Worm (Caenorhabditis elegans): Measurements from ENCODE around the gene F02H6.3.

F02H6.3 gene

DNA sequence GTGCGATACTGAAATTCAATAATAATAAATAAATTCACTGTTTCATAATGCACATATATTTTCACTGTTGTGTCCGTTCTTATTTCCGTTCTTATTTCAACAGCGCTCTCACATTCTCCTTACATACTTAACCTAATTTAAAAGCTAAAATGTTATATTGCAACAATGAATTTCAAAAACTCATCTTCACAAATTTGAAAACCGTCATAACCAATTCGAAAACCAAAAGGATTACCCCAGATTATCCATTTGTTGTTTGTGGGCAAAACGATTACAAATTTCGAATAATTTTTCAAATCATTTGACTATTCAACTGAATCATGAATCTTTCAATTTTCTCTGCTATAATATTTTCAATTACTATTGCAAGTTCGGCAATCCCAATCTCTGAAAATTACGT, 31.0 kb upstream of the F02H6.3 start, which contains the start of gene R05A10.4:
Gene R05A10.4 (plus strand): TSS at position 301 of the 400 bp plus-strand sequence.
- no peak for TF ChIP-seq unc-98 (GFP tag; IDR thresholded peaks at IDR 0.05)
- no peak for TF ChIP-seq ceh-8 (GFP tag; optimal IDR thresholded peaks at IDR 0.05)
- no peak for TF ChIP-seq ceh-90 (tag; optimal IDR thresholded peaks at IDR 0.05)
- no peak for TF ChIP-seq hpl-2 (GFP tag; optimal IDR thresholded peaks at IDR 0.05)
- TF ChIP-seq unc-130 (tag; optimal IDR thresholded peaks at IDR 0.05): no peak
- no peak for TF ChIP-seq jun-1 (tag; optimal IDR thresholded peaks at IDR 0.05)
- no peak for TF ChIP-seq vab-15 (tag; optimal IDR thresholded peaks at IDR 0.05)
- TF ChIP-seq nhr-76 (tag; optimal IDR thresholded peaks at IDR 0.05): no peak
- TF ChIP-seq lin-13 (GFP tag; optimal IDR thresholded peaks at IDR 0.05): no peak
- no peak for TF ChIP-seq C34B4.2 (tag; optimal IDR thresholded peaks at IDR 0.05)
- no peak for TF ChIP-seq aly-2 (tag; optimal IDR thresholded peaks at IDR 0.05)

- TF ChIP-seq ama-1 (optimal IDR thresholded peaks at IDR 0.05): no peak
- TF ChIP-seq nhr-71 (tag; optimal IDR thresholded peaks at IDR 0.05): no peak
- no peak for TF ChIP-seq F16B12.6 (tag; optimal IDR thresholded peaks at IDR 0.05)
- TF ChIP-seq aly-2 (tag; optimal IDR thresholded peaks at IDR 0.05): no peak
- TF ChIP-seq C34B4.2 (tag; optimal IDR thresholded peaks at IDR 0.05): no peak
- TF ChIP-seq aha-1 (tag; optimal IDR thresholded peaks at IDR 0.05): no peak
- no peak for TF ChIP-seq ceh-90 (tag; optimal IDR thresholded peaks at IDR 0.05)
- TF ChIP-seq lin-14 (GFP tag; optimal IDR thresholded peaks at IDR 0.05): no peak
- no peak for TF ChIP-seq nhr-20 (tag; optimal IDR thresholded peaks at IDR 0.05)
Observed at ce11 chrIV:14176373-14176772, 26.9 kb upstream of the F02H6.3 start, which contains the start of gene R05A10.3. TSS of gene R05A10.3 (minus strand) at chrIV:14176473.

ce11 chrIV:14177058-14177457, 26.2 kb upstream of the F02H6.3 start, which contains the start of gene R05A10.2:
TSS of gene R05A10.2 (plus strand) at chrIV:14177271.
- TF ChIP-seq nhr-11 (tag; optimal IDR thresholded peaks at IDR 0.05) (no peak), fos-1 (tag; optimal IDR thresholded peaks at IDR 0.05) (no peak), jun-1 (tag; optimal IDR thresholded peaks at IDR 0.05) (no peak), efl-1 (optimal IDR thresholded peaks at IDR 0.05) (no peak), efl-1 (GFP tag; optimal IDR thresholded peaks at IDR 0.05 in 1 of 2) (peak in 1 of 2 experiments; percentile 71), ztf-11 (tag; optimal IDR thresholded peaks at IDR 0.05) (no peak), pqm-1 (tag; optimal IDR thresholded peaks at IDR 0.05) (no peak)

DNA sequence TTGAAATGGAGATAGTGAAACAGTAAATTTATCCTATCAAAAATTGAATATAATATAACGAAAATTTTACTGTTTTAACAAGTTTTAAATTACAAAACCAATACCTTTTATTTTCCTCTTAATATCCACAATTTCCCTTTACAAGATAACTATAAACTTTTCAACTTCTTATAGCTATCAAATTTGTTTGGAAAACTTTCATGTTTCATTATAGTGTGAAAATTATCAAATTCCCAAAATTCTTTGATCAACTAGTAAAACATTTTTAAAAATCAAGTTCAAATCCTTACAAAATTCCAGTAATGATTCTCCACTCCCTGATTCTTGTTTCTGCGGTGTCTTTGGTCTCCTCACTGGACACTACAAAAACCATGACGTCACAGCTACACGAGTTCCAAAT, 21.1 kb upstream of the F02H6.3 start, which contains the start of gene R05A10.1:
Gene R05A10.1 (plus strand): TSS at position 301 of the 400 bp plus-strand sequence.
- TF ChIP-seq hlh-17 (GFP tag; optimal IDR thresholded peaks at IDR 0.05; ENCODE audit: borderline replicate concordance) (no peak), aly-2 (tag; optimal IDR thresholded peaks at IDR 0.05) (no peak), ceh-88 (GFP tag; IDR thresholded peaks at IDR 0.05) (no peak), elt-2 (tag; optimal IDR thresholded peaks at IDR 0.05) (no peak), C16A3.4 (tag; optimal IDR thresholded peaks at IDR 0.05) (no peak), unc-30 (tag; optimal IDR thresholded peaks at IDR 0.05) (no peak), sox-4 (tag; optimal IDR thresholded peaks at IDR 0.05) (no peak), zip-4 (GFP tag; optimal IDR thresholded peaks at IDR 0.05) (no peak), elt-3 (tag; optimal IDR thresholded peaks at IDR 0.05) (no peak), F16B12.6 (tag; optimal IDR thresholded peaks at IDR 0.05) (no peak), fkh-10 (GFP tag; optimal IDR thresholded peaks at IDR 0.05) (no peak), egl-13 (tag; optimal IDR thresholded peaks at IDR 0.05) (no peak), mep-1 (tag; optimal IDR thresholded peaks at IDR 0.05) (no peak), tbx-2 (tag; optimal IDR thresholded peaks at IDR 0.05) (no peak), nhr-77 (tag; optimal IDR thresholded peaks at IDR 0.05) (no peak), egl-27 (tag; optimal IDR thresholded peaks at IDR 0.05) (no peak), ceh-82 (tag; optimal IDR thresholded peaks at IDR 0.05) (no peak), lin-39 (tag; optimal IDR thresholded peaks at IDR 0.05) (no peak), ceh-8 (GFP tag; optimal IDR thresholded peaks at IDR 0.05) (no peak)

Data from whole organism, L1 larva.